Worm (Caenorhabditis elegans): ENCODE measurements around the gene marg-1.

DNA sequence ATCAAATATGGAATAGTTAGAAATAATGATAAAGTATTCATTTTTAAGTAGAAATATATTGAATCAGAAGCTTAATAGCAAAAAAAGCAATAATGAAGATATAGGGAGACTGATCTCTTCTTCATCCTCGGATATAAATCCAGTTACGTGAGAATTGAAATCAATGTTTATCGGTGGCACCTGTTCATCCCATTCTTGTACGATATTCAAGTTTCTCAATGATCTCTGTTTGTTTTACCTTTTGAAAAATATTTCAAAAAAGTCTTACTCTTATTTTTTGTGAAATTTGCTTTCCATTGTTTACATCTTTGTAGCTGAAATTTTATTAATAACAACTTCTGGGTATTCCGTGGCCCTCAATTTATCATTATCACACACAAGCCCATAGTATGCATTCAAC, 22.5 kb downstream of the marg-1 start, which contains the start of gene T14G12.12:
- no peak for TF ChIP-seq cog-1 (tag; optimal IDR thresholded peaks at IDR 0.05)
- TF ChIP-seq flt-1 (GFP tag; IDR thresholded peaks at IDR 0.05) = no peak
- TF ChIP-seq klf-2 (GFP tag; conservative IDR thresholded peaks at IDR 0.05) = no peak
- TF ChIP-seq tab-1 (GFP tag; IDR thresholded peaks at IDR 0.05) = no peak
- no peak for TF ChIP-seq med-1 (GFP tag; optimal IDR thresholded peaks at IDR 0.05; ENCODE audit: insufficient read depth)
- TF ChIP-seq ztf-23 (GFP tag; IDR thresholded peaks at IDR 0.05) = no peak
- TF ChIP-seq T22C8.4 (GFP tag; IDR thresholded peaks at IDR 0.05) = no peak
